Worm (Caenorhabditis elegans) whole organism, L4 larva: ENCODE data around the gene nhr-277.

Source experiments
- D1046.2 ChIP-seq: fragments of 200-800 bp; sonication (Bioruptor generic); IDR thresholded peaks from 2 replicates; pipeline ENCODE4 v1.3.6; 2022; ENCODE audit warnings: missing genetic modification characterization, missing compliant biosample characterization
- F37D6.2 ChIP-seq: sonication (generic microtip); optimal IDR thresholded peaks from 2 replicates; lab custom pipeline; 2016; ENCODE audit warnings: mild to moderate bottlenecking, missing genetic modification characterization, missing compliant biosample characterization
- T20F7.1 ChIP-seq: fragments of 200-800 bp; sonication (Bioruptor generic); optimal IDR thresholded peaks from 2 replicates; lab custom pipeline; 2018; ENCODE audit warnings: mild to moderate bottlenecking, missing genetic modification characterization, missing compliant biosample characterization
- Y105C5A.15 ChIP-seq: fragments of 200-800 bp; sonication (Bioruptor generic); IDR thresholded peaks from 2 replicates; pipeline ENCODE4 v1.3.6; 2022; ENCODE audit warnings: missing genetic modification characterization, missing compliant biosample characterization
- Y48G9A.11 ChIP-seq: fragments of 200-800 bp; sonication (Bioruptor generic); IDR thresholded peaks from 2 replicates; pipeline ENCODE4 v1.3.6; 2022; ENCODE audit warnings: missing genetic modification reagents, missing genetic modification characterization, missing compliant biosample characterization
- Y5F2A.4 ChIP-seq: fragments of 200-800 bp; sonication (Bioruptor generic); optimal IDR thresholded peaks from 2 replicates; lab custom pipeline; 2018; ENCODE audit warnings: mild to moderate bottlenecking, missing genetic modification characterization, missing compliant biosample characterization
- ZK337.2 ChIP-seq: fragments of 200-800 bp; sonication (Bioruptor generic); IDR thresholded peaks from 2 replicates; pipeline ENCODE4 v1.3.6; 2022; ENCODE audit warnings: missing genetic modification reagents, missing genetic modification characterization, missing compliant biosample characterization
- ama-1 ChIP-seq: fragments of 150-350 bp; optimal IDR thresholded peaks from 2 replicates; lab custom pipeline; 2014; ENCODE audit warnings: inconsistent platforms, mixed read lengths
- attf-4 ChIP-seq: sonication (generic microtip); optimal IDR thresholded peaks from 3 replicates; lab custom pipeline; 2017; ENCODE audit warnings: missing biosample characterization, missing genetic modification characterization
- ceh-28 ChIP-seq: fragments of 150-350 bp; optimal IDR thresholded peaks from 2 replicates; lab custom pipeline; 2014; ENCODE audit warnings: missing biosample characterization, missing genetic modification reagents, missing genetic modification characterization
- ceh-32 ChIP-seq: sonication (generic microtip); optimal IDR thresholded peaks from 2 replicates; lab custom pipeline; 2016; ENCODE audit warnings: mild to moderate bottlenecking, missing genetic modification characterization, missing compliant biosample characterization; ENCODE audit not compliant: poor library complexity
- ceh-44 ChIP-seq: fragments of 200-800 bp; sonication (Bioruptor generic); IDR thresholded peaks from 2 replicates; pipeline ENCODE4 v1.3.6; 2022; ENCODE audit warnings: missing genetic modification reagents, missing genetic modification characterization, missing compliant biosample characterization
- ceh-62 ChIP-seq: sonication (generic microtip); optimal IDR thresholded peaks from 2 replicates; lab custom pipeline; 2017; ENCODE audit warnings: missing biosample characterization, missing genetic modification characterization
- daf-19 ChIP-seq: fragments of 200-800 bp; sonication (Bioruptor generic); conservative IDR thresholded peaks from 2 replicates; pipeline ENCODE4 v1.3.6; 2022; ENCODE audit warnings: missing genetic modification characterization, missing compliant biosample characterization
- dmd-8 ChIP-seq: fragments of 200-800 bp; sonication (Bioruptor generic); IDR thresholded peaks from 2 replicates; pipeline ENCODE4 v1.3.6; 2022; ENCODE audit warnings: missing genetic modification characterization, missing compliant biosample characterization
- egl-43 ChIP-seq: fragments of 200-800 bp; sonication (Bioruptor generic); IDR thresholded peaks from 2 replicates; pipeline ENCODE4 v1.3.6; 2022; ENCODE audit warnings: missing genetic modification reagents, missing genetic modification characterization, missing compliant biosample characterization
- fos-1 ChIP-seq: fragments of 150-350 bp; optimal IDR thresholded peaks from 2 replicates; lab custom pipeline; 2014; ENCODE audit warnings: missing biosample characterization, missing genetic modification characterization
- hlh-11 ChIP-seq: fragments of 200-800 bp; sonication (Bioruptor generic); optimal IDR thresholded peaks from 2 replicates; lab custom pipeline; 2018; ENCODE audit warnings: mild to moderate bottlenecking, missing genetic modification characterization, missing compliant biosample characterization
- jun-1 ChIP-seq: fragments of 150-350 bp; optimal IDR thresholded peaks from 2 replicates; lab custom pipeline; 2014; ENCODE audit warnings: missing biosample characterization, missing genetic modification reagents, missing genetic modification characterization
- lin-13 ChIP-seq: fragments of 150-350 bp; optimal IDR thresholded peaks from 2 replicates; lab custom pipeline; 2014; ENCODE audit warnings: missing biosample characterization, missing genetic modification reagents, missing genetic modification characterization
- lin-38 ChIP-seq: fragments of 200-800 bp; sonication (Bioruptor generic); IDR thresholded peaks from 2 replicates; pipeline ENCODE4 v1.3.6; 2022; ENCODE audit warnings: missing genetic modification reagents, missing genetic modification characterization, missing compliant biosample characterization
- lin-39 ChIP-seq: fragments of 150-350 bp; optimal IDR thresholded peaks from 2 replicates; lab custom pipeline; 2014; ENCODE audit warnings: missing biosample characterization, missing genetic modification reagents, missing genetic modification characterization
- lsy-2 ChIP-seq, 2 experiments: fragments of 150-350 bp in 1 of 2; sonication (generic microtip) in 1 of 2; optimal IDR thresholded peaks; 2 replicates each; lab custom pipeline; 2014 to 2017; ENCODE audit warnings: missing biosample characterization in 2 of 2, missing genetic modification characterization in 2 of 2
- madf-5 ChIP-seq, 2 experiments: fragments of 200-800 bp; sonication (Bioruptor generic); IDR thresholded peaks; 2 replicates each; pipeline ENCODE4 v1.3.6; 2022; ENCODE audit warnings: missing compliant biosample characterization in 2 of 2, missing genetic modification characterization in 2 of 2
- mdl-1 ChIP-seq, 2 experiments: fragments of 150-350 bp in 1 of 2; sonication (generic microtip) in 1 of 2; optimal IDR thresholded peaks; 2 replicates each; lab custom pipeline; 2014 to 2017; ENCODE audit warnings: missing biosample characterization in 2 of 2, missing genetic modification characterization in 2 of 2
- mes-2 ChIP-seq: sonication (generic microtip); optimal IDR thresholded peaks from 2 replicates; lab custom pipeline; 2016; ENCODE audit warnings: missing genotype, mild to moderate bottlenecking, missing genetic modification characterization, missing compliant biosample characterization; ENCODE audit not compliant: poor library complexity, severe bottlenecking
- mxl-3 ChIP-seq: fragments of 200-800 bp; sonication (Bioruptor generic); optimal IDR thresholded peaks from 2 replicates; lab custom pipeline; 2018; ENCODE audit warnings: mild to moderate bottlenecking, missing genetic modification characterization, missing compliant biosample characterization
- nhr-10 ChIP-seq: fragments of 150-350 bp; optimal IDR thresholded peaks from 2 replicates; lab custom pipeline; 2014; ENCODE audit warnings: missing biosample characterization, missing genetic modification characterization
- nhr-102 ChIP-seq: sonication (generic microtip); optimal IDR thresholded peaks from 2 replicates; lab custom pipeline; 2016; ENCODE audit warnings: mild to moderate bottlenecking, missing genetic modification characterization, moderate library complexity, missing compliant biosample characterization
- nhr-11 ChIP-seq: fragments of 150-350 bp; optimal IDR thresholded peaks from 2 replicates; lab custom pipeline; 2014; ENCODE audit warnings: missing biosample characterization, missing genetic modification characterization
- nhr-111 ChIP-seq: fragments of 200-800 bp; sonication (Bioruptor generic); optimal IDR thresholded peaks from 2 replicates; lab custom pipeline; 2018; ENCODE audit warnings: mild to moderate bottlenecking, missing genetic modification characterization, missing compliant biosample characterization
- nhr-237 ChIP-seq: sonication (generic microtip); optimal IDR thresholded peaks from 2 replicates; lab custom pipeline; 2017; ENCODE audit warnings: missing biosample characterization, missing genetic modification characterization
- nhr-41 ChIP-seq: fragments of 200-800 bp; sonication (Bioruptor generic); IDR thresholded peaks from 2 replicates; pipeline ENCODE4 v1.3.6; 2022; ENCODE audit warnings: missing genetic modification reagents, missing genetic modification characterization, missing compliant biosample characterization
- nhr-77 ChIP-seq: fragments of 150-350 bp; optimal IDR thresholded peaks from 2 replicates; lab custom pipeline; 2014; ENCODE audit warnings: missing biosample characterization, missing genetic modification characterization
- pha-4 ChIP-seq, 2 experiments: fragments of 150-350 bp in 1 of 2; fragments of 200-800 bp in 1 of 2; sonication (Bioruptor generic) in 1 of 2; IDR thresholded peaks in 1 of 2; optimal IDR thresholded peaks in 1 of 2; 2 replicates each; pipeline versions ENCODE4 v1.3.6 to Lab custom; 2014 to 2022; ENCODE audit warnings: missing genetic modification characterization in 2 of 2, missing genetic modification reagents in 2 of 2, missing biosample characterization in 1 of 2, missing compliant biosample characterization in 1 of 2
- saeg-2 ChIP-seq: fragments of 200-800 bp; sonication (Bioruptor generic); IDR thresholded peaks from 2 replicates; pipeline ENCODE4 v1.3.6; 2022; ENCODE audit warnings: missing genetic modification reagents, missing genetic modification characterization, missing compliant biosample characterization
- skn-1 ChIP-seq: fragments of 150-350 bp; optimal IDR thresholded peaks from 2 replicates; lab custom pipeline; 2014; ENCODE audit warnings: missing biosample characterization, missing genetic modification characterization
- snpc-4 ChIP-seq: fragments of 150-350 bp; optimal IDR thresholded peaks from 2 replicates; lab custom pipeline; 2014; ENCODE audit warnings: missing biosample characterization, missing genetic modification characterization
- spr-3 ChIP-seq: fragments of 200-800 bp; sonication (Bioruptor generic); optimal IDR thresholded peaks from 2 replicates; lab custom pipeline; 2018; ENCODE audit warnings: mild to moderate bottlenecking, missing genetic modification characterization, missing compliant biosample characterization
- tag-97 ChIP-seq: fragments of 200-800 bp; sonication (Bioruptor generic); IDR thresholded peaks from 2 replicates; pipeline ENCODE4 v1.3.6; 2022; ENCODE audit warnings: missing genetic modification characterization, missing compliant biosample characterization
- tra-1 ChIP-seq: fragments of 200-800 bp; sonication (Bioruptor generic); IDR thresholded peaks from 2 replicates; pipeline ENCODE4 v1.3.6; 2022; ENCODE audit warnings: missing genetic modification reagents, missing genetic modification characterization, missing compliant biosample characterization
- unc-130 ChIP-seq: sonication (generic microtip); optimal IDR thresholded peaks from 2 replicates; lab custom pipeline; 2016; ENCODE audit warnings: missing genetic modification reagents, missing genetic modification characterization, missing compliant biosample characterization
- unc-39 ChIP-seq: sonication (generic microtip); optimal IDR thresholded peaks from 2 replicates; lab custom pipeline; 2017; ENCODE audit warnings: missing biosample characterization, missing genetic modification characterization
- unc-62 ChIP-seq, 3 experiments: fragments of 150-350 bp in 1 of 3; sonication (generic microtip); optimal IDR thresholded peaks in 2 of 3; peaks in 1 of 3; 1 replicate in 1 of 3; 2 replicates in 2 of 3; lab custom pipeline; 2014 to 2017; ENCODE audit warnings: missing biosample characterization in 3 of 3, missing genetic modification characterization in 3 of 3, missing genetic modification reagents in 3 of 3, missing genotype in 1 of 3
- vab-7 ChIP-seq: fragments of 200-800 bp; sonication (Bioruptor generic); IDR thresholded peaks from 2 replicates; pipeline ENCODE4 v1.3.6; 2022; ENCODE audit warnings: missing genetic modification reagents, missing genetic modification characterization, missing compliant biosample characterization
- zag-1 ChIP-seq: fragments of 150-350 bp; optimal IDR thresholded peaks from 2 replicates; lab custom pipeline; 2014; ENCODE audit warnings: missing biosample characterization, missing genetic modification characterization
- zfp-3 ChIP-seq: fragments of 200-800 bp; sonication (Bioruptor generic); conservative IDR thresholded peaks from 2 replicates; pipeline ENCODE4 v1.3.6; 2022; ENCODE audit warnings: missing genetic modification reagents, missing genetic modification characterization, missing compliant biosample characterization
- zip-11 ChIP-seq: fragments of 200-800 bp; sonication (Bioruptor generic); IDR thresholded peaks from 2 replicates; pipeline ENCODE4 v1.3.6; 2022; ENCODE audit warnings: missing genetic modification characterization, missing compliant biosample characterization
- zip-2 ChIP-seq: fragments of 150-350 bp; optimal IDR thresholded peaks from 2 replicates; lab custom pipeline; 2014; ENCODE audit warnings: missing biosample characterization, missing genetic modification characterization
- ztf-11 ChIP-seq: fragments of 150-350 bp; optimal IDR thresholded peaks from 2 replicates; lab custom pipeline; 2014; ENCODE audit warnings: missing biosample characterization, missing genetic modification characterization
- ztf-7 ChIP-seq: fragments of 150-350 bp; optimal IDR thresholded peaks from 2 replicates; lab custom pipeline; 2014; ENCODE audit warnings: missing biosample characterization, missing genetic modification characterization

The nhr-277 gene

ce11 chrIV:2774500-2774899 lies 31.7 kb downstream of the nhr-277 start (continued):
- no peak for TF ChIP-seq spr-3 (GFP tag; lab: Kevin White, UChicago)
- peak; percentile 85 for TF ChIP-seq ama-1 (lab: Kevin White, UChicago)
- peak; percentile 85 for TF ChIP-seq nhr-77 (tag; lab: Kevin White, UChicago)
- TF ChIP-seq zip-11 (GFP tag; lab: Robert Waterston, UW) = 0 out of 2 replicates have a peak, but pooled peaks have one; percentile 9
- no peak for TF ChIP-seq tag-97
- peak; percentile 80 for TF ChIP-seq pha-4 (GFP tag; IDR thresholded peaks at IDR 0.05; lab: Robert Waterston, UW)
- peak; percentile 92 for TF ChIP-seq pha-4 (tag; optimal IDR thresholded peaks at IDR 0.05; lab: Kevin White, UChicago)
- TF ChIP-seq jun-1 (tag; lab: Kevin White, UChicago) = no peak
- peak; percentile 94 for TF ChIP-seq hlh-11 (tag; lab: Kevin White, UChicago)
- TF ChIP-seq zfp-3 (GFP tag; lab: Robert Waterston, UW) = no peak; the same call in 1 of the 2 replicates
- no peak for TF ChIP-seq vab-7 (GFP tag; lab: Robert Waterston, UW)
- no peak for TF ChIP-seq tra-1 (GFP tag; lab: Robert Waterston, UW)
- TF ChIP-seq nhr-41 (GFP tag; lab: Robert Waterston, UW) = no peak
- TF ChIP-seq madf-5 (GFP tag; IDR thresholded peaks at IDR 0.05; lab: Robert Waterston, UW) = no peak
- peak; percentile 53 for TF ChIP-seq nhr-10 (tag; lab: Kevin White, UChicago)
- no peak for TF ChIP-seq ceh-32 (tag; lab: Kevin White, UChicago)
- no peak for TF ChIP-seq Y105C5A.15 (GFP tag; lab: Robert Waterston, UW)
- no peak for TF ChIP-seq skn-1 (tag; lab: Kevin White, UChicago)
- TF ChIP-seq ztf-11 = no peak
- peak; percentile 73 for TF ChIP-seq mxl-3 (GFP tag; lab: Kevin White, UChicago)
- no peak for TF ChIP-seq lin-39 (tag; lab: Kevin White, UChicago)
- no peak for TF ChIP-seq snpc-4 (tag; lab: Kevin White, UChicago)
- TF ChIP-seq mdl-1 (tag; optimal IDR thresholded peaks at IDR 0.05; lab: Kevin White, UChicago) = peak; percentile 9 to 87
- no peak for TF ChIP-seq D1046.2 (GFP tag; lab: Robert Waterston, UW)
- no peak for TF ChIP-seq nhr-237
- TF ChIP-seq nhr-102 = peak; percentile 26
- no peak for TF ChIP-seq ceh-28 (tag; lab: Kevin White, UChicago)
- no peak for TF ChIP-seq ztf-7 (tag; lab: Kevin White, UChicago)
- TF ChIP-seq lin-38 = peak; percentile 41; the same call in 1 of the 2 replicates
- no peak for TF ChIP-seq unc-39
- TF ChIP-seq unc-62 (GFP tag; optimal IDR thresholded peaks at IDR 0.05 in 1 of 2; lab: Kevin White, UChicago) = peak in 1 of 2 experiments; percentile 98
- no peak for TF ChIP-seq unc-62 (tag; optimal IDR thresholded peaks at IDR 0.05; lab: Kevin White, UChicago)
- TF ChIP-seq dmd-8 (GFP tag; lab: Robert Waterston, UW) = no peak
- no peak for TF ChIP-seq unc-130
- no peak for TF ChIP-seq attf-4 (tag; lab: Kevin White, UChicago)
- TF ChIP-seq Y48G9A.11 = no peak
- no peak for TF ChIP-seq zag-1 (tag; lab: Kevin White, UChicago)
- TF ChIP-seq mes-2 (tag; lab: Kevin White, UChicago) = peak; percentile 58
- TF ChIP-seq daf-19 (GFP tag; lab: Robert Waterston, UW) = no peak
- TF ChIP-seq ZK337.2 (GFP tag; lab: Robert Waterston, UW) = no peak
- peak; percentile 75 for TF ChIP-seq lin-13 (GFP tag; lab: Kevin White, UChicago)
- peak; percentile 57; the same call in 1 of the 2 replicates for TF ChIP-seq egl-43 (GFP tag; lab: Robert Waterston, UW)
- TF ChIP-seq saeg-2 (GFP tag; lab: Robert Waterston, UW) = no peak
- TF ChIP-seq ceh-62 (tag; lab: Kevin White, UChicago) = no peak
- peak; percentile 9 for TF ChIP-seq T20F7.1 (GFP tag; lab: Kevin White, UChicago)
- peak; percentile 17 to 82 for TF ChIP-seq lsy-2 (tag; optimal IDR thresholded peaks at IDR 0.05; lab: Kevin White, UChicago)
- TF ChIP-seq Y5F2A.4 (GFP tag; lab: Kevin White, UChicago) = no peak
- no peak for TF ChIP-seq F37D6.2
- TF ChIP-seq fos-1 (tag; lab: Kevin White, UChicago) = no peak
- TF ChIP-seq zip-2 (tag; lab: Kevin White, UChicago) = no peak
- no peak for TF ChIP-seq nhr-111 (GFP tag; lab: Kevin White, UChicago)
- TF ChIP-seq ceh-44 = no peak
- TF ChIP-seq nhr-11 (tag; lab: Kevin White, UChicago) = peak; percentile 66
